Worm (Caenorhabditis elegans): Measurements from ENCODE around the gene F54H5.3.

DNA sequence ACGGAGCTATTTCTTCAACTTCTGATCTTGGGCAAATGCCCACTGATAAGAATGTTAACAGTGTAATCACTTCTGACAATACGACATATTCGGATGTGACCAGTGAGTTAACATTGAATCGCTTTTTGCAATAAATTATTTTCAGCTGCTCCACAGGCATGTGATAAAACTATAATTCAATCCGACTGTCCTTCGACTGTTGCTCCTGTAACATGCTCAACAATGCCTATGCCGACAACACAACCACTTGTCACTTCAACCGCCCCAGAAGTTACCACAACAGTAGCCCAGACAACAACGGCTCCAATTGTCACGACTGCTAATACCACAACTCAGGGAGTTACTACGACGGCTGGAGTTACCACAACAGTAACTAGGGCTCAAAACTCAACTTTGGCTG, 45.5 kb downstream of the F54H5.3 start:
- no peak for TF ChIP-seq him-1 (tag; optimal IDR thresholded peaks at IDR 0.05)
- no peak for TF ChIP-seq dao-5 (tag; optimal IDR thresholded peaks at IDR 0.05)
- TF ChIP-seq W03F9.2 (tag; optimal IDR thresholded peaks at IDR 0.05), result no peak

Measured in whole organism, L4/young adult.